Fruit fly (Drosophila melanogaster) whole organism, embryonic: Measurements from ENCODE around the gene CG10011.

ENCODE experiments used
- CG10147 ChIP-seq: fragments of 200-800 bp; sonication (Bioruptor generic); optimal IDR thresholded peaks from 2 replicates; lab custom pipeline; 2019; ENCODE audit warnings: missing biosample characterization, mild to moderate bottlenecking, missing genetic modification characterization, moderate library complexity
- CG10274 ChIP-seq: fragments of 200-800 bp; sonication (Bioruptor generic); optimal IDR thresholded peaks from 3 replicates; lab custom pipeline; 2017; ENCODE audit warnings: missing biosample characterization, mild to moderate bottlenecking, missing genetic modification characterization
- CG10366 ChIP-seq: fragments of 200-800 bp; sonication (Bioruptor generic); IDR thresholded peaks from 2 replicates; pipeline ENCODE4 v1.3.6; 2022; ENCODE audit warnings: missing biosample characterization, missing genetic modification characterization
- CG10959 ChIP-seq: fragments of 200-800 bp; sonication (Bioruptor generic); IDR thresholded peaks from 2 replicates; pipeline ENCODE4 v1.3.6; 2022; ENCODE audit warnings: missing biosample characterization, missing genetic modification characterization
- CG11560 ChIP-seq: fragments of 200-800 bp; sonication (Bioruptor generic); IDR thresholded peaks from 3 replicates; pipeline ENCODE4 v1.3.6; 2022; ENCODE audit warnings: missing biosample characterization, missing genetic modification characterization
- CG12155 ChIP-seq: fragments of 200-800 bp; sonication (Bioruptor generic); optimal IDR thresholded peaks from 3 replicates; lab custom pipeline; 2016; ENCODE audit warnings: missing biosample characterization, missing genetic modification characterization
- CG17186 ChIP-seq: fragments of 200-800 bp; sonication (Bioruptor generic); optimal IDR thresholded peaks from 3 replicates; lab custom pipeline; 2017; ENCODE audit warnings: missing biosample characterization, missing genetic modification reagents, missing genetic modification characterization
- CG17829 ChIP-seq: fragments of 200-800 bp; optimal IDR thresholded peaks from 2 replicates; lab custom pipeline; 2019; ENCODE audit warnings: missing biosample characterization, mild to moderate bottlenecking, missing genetic modification characterization, moderate library complexity
- CG1832 ChIP-seq: fragments of 200-800 bp; sonication (Bioruptor generic); optimal IDR thresholded peaks from 2 replicates; lab custom pipeline; 2017; ENCODE audit warnings: missing biosample characterization, mild to moderate bottlenecking, missing genetic modification characterization, inconsistent platforms
- CG2202 ChIP-seq: fragments of 200-800 bp; sonication (Bioruptor generic); optimal IDR thresholded peaks from 2 replicates; lab custom pipeline; 2018; ENCODE audit warnings: missing biosample characterization, mild to moderate bottlenecking, missing genetic modification characterization
- CG2678 ChIP-seq: fragments of 200-800 bp; sonication (Bioruptor generic); optimal IDR thresholded peaks from 3 replicates; lab custom pipeline; 2019; ENCODE audit warnings: missing biosample characterization, mild to moderate bottlenecking, missing genetic modification characterization, moderate library complexity
- CG31365 ChIP-seq: fragments of 200-800 bp; sonication (Bioruptor generic); optimal IDR thresholded peaks from 2 replicates; lab custom pipeline; 2018; ENCODE audit warnings: missing biosample characterization, mild to moderate bottlenecking, missing genetic modification characterization
- CG33557 ChIP-seq: fragments of 200-800 bp; sonication (Bioruptor generic); optimal IDR thresholded peaks from 2 replicates; lab custom pipeline; 2019; ENCODE audit warnings: missing biosample characterization, mild to moderate bottlenecking, missing genetic modification characterization, moderate library complexity
- CG34224 ChIP-seq: fragments of 200-800 bp; sonication (Bioruptor generic); IDR thresholded peaks from 3 replicates; pipeline ENCODE4 v1.3.6; 2022; ENCODE audit warnings: missing biosample characterization, missing genetic modification characterization; ENCODE audit not compliant: partially characterized antibody
- CG3726 ChIP-seq: fragments of 200-800 bp; sonication (Bioruptor generic); IDR thresholded peaks from 3 replicates; pipeline ENCODE4, ENCODE4 v1.3.6; 2022; ENCODE audit warnings: missing biosample characterization, missing genetic modification characterization
- CG4820 ChIP-seq: fragments of 200-800 bp; sonication (Bioruptor generic); optimal IDR thresholded peaks from 3 replicates; lab custom pipeline; 2016; ENCODE audit warnings: missing biosample characterization, missing genetic modification characterization
- CG8089 ChIP-seq: fragments of 200-800 bp; sonication (Bioruptor generic); optimal IDR thresholded peaks from 3 replicates; lab custom pipeline; 2016; ENCODE audit warnings: missing biosample characterization, missing genetic modification characterization
- CG8359 ChIP-seq: fragments of 200-800 bp; sonication (Bioruptor generic); optimal IDR thresholded peaks from 2 replicates; lab custom pipeline; 2017; ENCODE audit warnings: missing biosample characterization, mild to moderate bottlenecking, missing genetic modification characterization, borderline replicate concordance
- CG9727 ChIP-seq: fragments of 200-800 bp; sonication (Bioruptor generic); optimal IDR thresholded peaks from 3 replicates; lab custom pipeline; 2017; ENCODE audit warnings: missing biosample characterization, mild to moderate bottlenecking, missing genetic modification characterization
- CkIIα-i1 ChIP-seq: fragments of 200-800 bp; sonication (Bioruptor generic); IDR thresholded peaks from 2 replicates; pipeline ENCODE4 v1.3.6; 2022; ENCODE audit warnings: missing biosample characterization, missing genetic modification characterization
- Elba2 ChIP-seq: fragments of 200-800 bp; sonication (Bioruptor generic); optimal IDR thresholded peaks from 3 replicates; lab custom pipeline; 2016; ENCODE audit warnings: missing biosample characterization, missing genetic modification characterization
- Fer1 ChIP-seq: fragments of 200-800 bp; sonication (Bioruptor generic); optimal IDR thresholded peaks from 2 replicates; lab custom pipeline; 2017; ENCODE audit warnings: missing biosample characterization, mild to moderate bottlenecking, missing genetic modification characterization
- Hr78 ChIP-seq, 2 experiments: fragments of 200-800 bp in 1 of 2; fragments of >200 bp in 1 of 2; sonication (Bioruptor generic) in 1 of 2; optimal IDR thresholded peaks; 2 replicates each; lab custom pipeline; 2017 to 2019; ENCODE audit warnings: missing biosample characterization in 2 of 2, missing genetic modification characterization in 2 of 2, mild to moderate bottlenecking in 1 of 2, moderate library complexity in 1 of 2
- Hsf ChIP-seq: fragments of 200-800 bp; sonication (Bioruptor generic); optimal IDR thresholded peaks from 3 replicates; lab custom pipeline; 2016; ENCODE audit warnings: missing biosample characterization, missing genetic modification characterization
- Max ChIP-seq: fragments of 200-800 bp; sonication (Bioruptor generic); optimal IDR thresholded peaks from 2 replicates; lab custom pipeline; 2016; ENCODE audit warnings: missing biosample characterization, mild to moderate bottlenecking, missing genetic modification characterization
- Oli ChIP-seq: fragments of 200-800 bp; sonication (Bioruptor generic); optimal IDR thresholded peaks from 2 replicates; lab custom pipeline; 2018; ENCODE audit warnings: missing biosample characterization, mild to moderate bottlenecking, missing genetic modification characterization, moderate library complexity
- Opbp ChIP-seq: fragments of 200-800 bp; sonication (Bioruptor generic); IDR thresholded peaks from 3 replicates; pipeline ENCODE4 v1.3.6; 2022; ENCODE audit warnings: missing biosample characterization, missing genetic modification characterization; ENCODE audit not compliant: partially characterized antibody
- Ptx1 ChIP-seq: fragments of 200-800 bp; sonication (Bioruptor generic); IDR thresholded peaks from 2 replicates; pipeline ENCODE4 v1.3.6; 2022; ENCODE audit warnings: missing biosample characterization, missing genetic modification characterization
- Sin3A ChIP-seq: fragments of >200 bp; optimal IDR thresholded peaks from 2 replicates; lab custom pipeline; 2018
- Six4 ChIP-seq: fragments of 200-800 bp; sonication (Bioruptor generic); optimal IDR thresholded peaks from 2 replicates; lab custom pipeline; 2016; ENCODE audit warnings: missing biosample characterization, missing genetic modification characterization
- Sox102F ChIP-seq: fragments of 200-800 bp; sonication (Bioruptor generic); optimal IDR thresholded peaks from 2 replicates; lab custom pipeline; 2018; ENCODE audit warnings: missing biosample characterization, mild to moderate bottlenecking, missing genetic modification characterization, moderate library complexity
- Usf ChIP-seq: fragments of 200-800 bp; sonication (Bioruptor generic); optimal IDR thresholded peaks from 2 replicates; lab custom pipeline; 2017; ENCODE audit warnings: missing genotype, missing biosample characterization, missing genetic modification characterization
- ab ChIP-seq: fragments of 200-800 bp; sonication (Bioruptor generic); optimal IDR thresholded peaks from 2 replicates; lab custom pipeline; 2016; ENCODE audit warnings: missing biosample characterization, missing genetic modification characterization
- ato ChIP-seq: fragments of 200-800 bp; sonication (Bioruptor generic); IDR thresholded peaks from 2 replicates; pipeline ENCODE4 v1.3.6; 2022; ENCODE audit warnings: missing biosample characterization, missing genetic modification characterization; ENCODE audit not compliant: partially characterized antibody
- bigmax ChIP-seq: fragments of 200-800 bp; sonication (Bioruptor generic); optimal IDR thresholded peaks from 2 replicates; lab custom pipeline; 2018; ENCODE audit warnings: missing biosample characterization, mild to moderate bottlenecking, missing genetic modification characterization
- chif ChIP-seq, 2 experiments: fragments of 200-800 bp; sonication (Bioruptor generic); optimal IDR thresholded peaks; 3 replicates each; lab custom pipeline; 2016; ENCODE audit warnings: missing biosample characterization in 2 of 2, missing genetic modification characterization in 2 of 2
- dysf ChIP-seq: fragments of 200-800 bp; sonication (Bioruptor generic); IDR thresholded peaks from 3 replicates; pipeline ENCODE4 v1.3.6; 2022; ENCODE audit warnings: missing biosample characterization, missing genetic modification characterization
- ewg ChIP-seq: fragments of 200-800 bp; sonication (Bioruptor generic); optimal IDR thresholded peaks from 3 replicates; lab custom pipeline; 2017; ENCODE audit warnings: mild to moderate bottlenecking, missing biosample characterization, missing genetic modification reagents, missing genetic modification characterization
- eyg ChIP-seq: fragments of 200-800 bp; sonication (Bioruptor generic); optimal IDR thresholded peaks from 3 replicates; lab custom pipeline; 2016; ENCODE audit warnings: missing biosample characterization, missing genetic modification characterization
- jigr1 ChIP-seq: fragments of 200-800 bp; sonication (Bioruptor generic); IDR thresholded peaks from 3 replicates; pipeline ENCODE4 v1.3.6; 2022; ENCODE audit warnings: missing biosample characterization, missing genetic modification characterization
- kni ChIP-seq: fragments of 200-800 bp; sonication (Bioruptor generic); optimal IDR thresholded peaks from 3 replicates; lab custom pipeline; 2017; ENCODE audit warnings: mild to moderate bottlenecking, missing biosample characterization, missing genetic modification reagents, missing genetic modification characterization
- nom ChIP-seq: fragments of 200-800 bp; sonication (Bioruptor generic); optimal IDR thresholded peaks from 2 replicates; lab custom pipeline; 2017; ENCODE audit warnings: missing biosample characterization, missing genetic modification characterization, mild to moderate bottlenecking, moderate library complexity, missing genetic modification reagents
- org-1 ChIP-seq: fragments of 200-800 bp; sonication (Bioruptor generic); optimal IDR thresholded peaks from 2 replicates; lab custom pipeline; 2017; ENCODE audit warnings: missing biosample characterization, missing genetic modification characterization
- pnt ChIP-seq: fragments of 200-800 bp; sonication (Bioruptor generic); optimal IDR thresholded peaks from 3 replicates; lab custom pipeline; 2016; ENCODE audit warnings: missing biosample characterization, missing genetic modification characterization
- sr ChIP-seq: fragments of 200-800 bp; sonication (Bioruptor generic); IDR thresholded peaks from 3 replicates; pipeline ENCODE4 v1.3.6; 2022; ENCODE audit warnings: missing biosample characterization, missing genetic modification characterization
- sug ChIP-seq: fragments of 200-800 bp; optimal IDR thresholded peaks from 2 replicates; lab custom pipeline; 2019; ENCODE audit warnings: missing biosample characterization, mild to moderate bottlenecking, missing genetic modification characterization, moderate library complexity
- zen2 ChIP-seq: fragments of 200-800 bp; sonication (Bioruptor generic); IDR thresholded peaks from 3 replicates; pipeline ENCODE4 v1.3.6; 2022; ENCODE audit warnings: missing biosample characterization, missing genetic modification characterization; ENCODE audit not compliant: partially characterized antibody
- zfh1 ChIP-seq: fragments of 200-800 bp; sonication (Bioruptor generic); IDR thresholded peaks from 3 replicates; pipeline ENCODE4 v1.3.6; 2022; ENCODE audit warnings: missing biosample characterization, missing genetic modification characterization

Gene CG10011

dm6 chr3R:28634261-28634980, 478 bp downstream of the CG10011 start (continued):
- TF ChIP-seq CkIIα-i1 (GFP tag; lab: Robert Waterston, UW) (no peak), CG4820 (GFP tag; lab: Kevin White, UChicago) (no peak), Hr78 (GFP tag; optimal IDR thresholded peaks at IDR 0.05; lab: Kevin White, UChicago) (peak in 1 of 2 experiments; percentile 71), eyg (GFP tag; lab: Kevin White, UChicago) (no peak), CG10959 (GFP tag; lab: Robert Waterston, UW) (no peak), kni (GFP tag; lab: Kevin White, UChicago) (no peak), Hsf (GFP tag; lab: Kevin White, UChicago) (no peak), nom (peak; percentile 77), Max (GFP tag; lab: Kevin White, UChicago) (no peak), CG31365 (no peak), CG1832 (GFP tag; lab: Kevin White, UChicago) (peak; percentile 49), zen2 (GFP tag; lab: Robert Waterston, UW) (no peak)
- TF ChIP-seq, all 482 proteins: peak for 33

dm6 chr3R:28633746-28634145, 1.2 kb downstream of the CG10011 start:
- TF ChIP-seq CG2678 (tag; lab: Kevin White, UChicago) (peak; percentile 12), chif (GFP tag; optimal IDR thresholded peaks at IDR 0.05; lab: Kevin White, UChicago) (no peak), CG2202 (no peak), ato (no peak), Fer1 (GFP tag; lab: Kevin White, UChicago) (no peak), CG10147 (GFP tag; lab: Kevin White, UChicago) (no peak), CG8359 (GFP tag; lab: Kevin White, UChicago) (no peak), Oli (tag; lab: Kevin White, UChicago) (peak; percentile 22), Sin3A (lab: Kevin White, UChicago) (no peak), CG9727 (GFP tag; lab: Kevin White, UChicago) (no peak), jigr1 (GFP tag; lab: Robert Waterston, UW) (no peak), ewg (GFP tag; lab: Kevin White, UChicago) (no peak), CG3726 (GFP tag; lab: Robert Waterston, UW) (no peak), org-1 (GFP tag; lab: Kevin White, UChicago) (no peak), Six4 (GFP tag; lab: Kevin White, UChicago) (no peak), Elba2 (no peak), CG33557 (GFP tag; lab: Kevin White, UChicago) (no peak), CG11560 (tag; lab: Robert Waterston, UW) (no peak), CG34224 (no peak), pnt (GFP tag; lab: Kevin White, UChicago) (no peak), CG17829 (tag; lab: Kevin White, UChicago) (no peak), CG12155 (GFP tag; lab: Kevin White, UChicago) (no peak), ab (no peak), bigmax (no peak), sug (no peak), zfh1 (GFP tag; lab: Robert Waterston, UW) (no peak), Max (GFP tag; lab: Kevin White, UChicago) (no peak), Sox102F (GFP tag; lab: Kevin White, UChicago) (peak; percentile 29), Opbp (GFP tag; lab: Robert Waterston, UW) (no peak), Usf (no peak), CG10366 (GFP tag; lab: Robert Waterston, UW) (no peak), dysf (GFP tag; lab: Robert Waterston, UW) (0 out of 3 replicates have a peak, but pooled peaks have one; percentile 30), CG17186 (GFP tag; lab: Kevin White, UChicago) (no peak), Ptx1 (GFP tag; lab: Robert Waterston, UW) (peak; percentile 28; the same call in 1 of the 2 replicates), nom (no peak), CG8089 (no peak), CG10274 (GFP tag; lab: Kevin White, UChicago) (no peak), sr (no peak)
